3 worm cellular contexts compared by ENCODE assay signal in the genomic region with DNA sequence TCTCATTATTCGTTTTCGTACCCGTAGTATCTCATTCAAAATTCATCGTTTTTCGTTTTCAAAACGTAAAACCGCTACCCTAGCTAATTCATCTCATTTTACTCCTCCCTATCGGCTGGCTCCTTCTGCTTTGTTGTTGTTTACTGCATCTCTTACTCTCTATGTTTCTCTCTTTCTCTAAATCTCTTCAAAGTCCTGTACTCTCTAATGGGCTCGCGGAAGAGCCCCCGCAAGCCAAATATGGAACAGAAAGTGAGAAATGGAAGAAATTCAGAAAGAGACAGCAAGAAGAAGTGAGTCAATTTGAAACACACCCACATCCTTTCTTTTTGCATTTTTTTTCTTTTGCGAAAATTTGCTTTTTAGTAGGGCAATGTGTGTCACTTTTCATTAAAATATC.
TF ChIP-seq lines count a peak whose summit lies in the region.

No protein-coding gene starts in this region.

TF ChIP-seq in whole organism, L1 larva, 84 proteins besides CTCF, POLR2A, EP300 and RAD21 (continued from another document):
- TF ChIP-seq ceh-82 (tag; optimal IDR thresholded peaks at IDR 0.05; lab: Kevin White, UChicago), result peak in 1 of 3 experiments; percentile 28
- no peak for TF ChIP-seq ceh-90 (tag; optimal IDR thresholded peaks at IDR 0.05; lab: Kevin White, UChicago)
- peak; percentile 3 for TF ChIP-seq swsn-7 (tag; optimal IDR thresholded peaks at IDR 0.05; lab: Kevin White, UChicago)
- peak; percentile 2 to 22 for TF ChIP-seq lsy-2 (tag; optimal IDR thresholded peaks at IDR 0.05; lab: Kevin White, UChicago)

TF ChIP-seq in whole organism, L2 larva, 48 proteins besides CTCF, POLR2A, EP300 and RAD21 (continued from another document):
- TF ChIP-seq sma-3 (GFP tag; optimal IDR thresholded peaks at IDR 0.05; lab: Kevin White, UChicago) (no peak), C34F6.9 (tag; optimal IDR thresholded peaks at IDR 0.05; lab: Kevin White, UChicago) (peak; percentile 60), unc-62 (GFP tag; optimal IDR thresholded peaks at IDR 0.05; lab: Kevin White, UChicago) (no peak), unc-55 (GFP tag; optimal IDR thresholded peaks at IDR 0.05; lab: Kevin White, UChicago) (peak; percentile 62)

TF ChIP-seq in whole organism, L3 larva, 47 proteins besides CTCF, POLR2A, EP300 and RAD21 (continued from another document):
- TF ChIP-seq nfya-1 (tag; optimal IDR thresholded peaks at IDR 0.05; lab: Kevin White, UChicago; ENCODE audit: insufficient read depth), result peak; percentile 46
- TF ChIP-seq egl-27 (tag; optimal IDR thresholded peaks at IDR 0.05; lab: Kevin White, UChicago), result no peak
- peak; percentile 1 for TF ChIP-seq pha-4 (tag; optimal IDR thresholded peaks at IDR 0.05; lab: Kevin White, UChicago)
- TF ChIP-seq nhr-76 (tag; optimal IDR thresholded peaks at IDR 0.05; lab: Kevin White, UChicago), result no peak
- TF ChIP-seq mdl-1 (tag; optimal IDR thresholded peaks at IDR 0.05; lab: Kevin White, UChicago), result no peak
- TF ChIP-seq pqm-1 (tag; optimal IDR thresholded peaks at IDR 0.05; lab: Kevin White, UChicago), result no peak
